Worm (Caenorhabditis elegans) whole organism, early embryonic: ENCODE measurements around the gene W05E10.2.

Experiments used
- B0310.2 ChIP-seq: sonication (generic microtip); optimal IDR thresholded peaks from 2 replicates; lab custom pipeline; 2016; ENCODE audit warnings: mild to moderate bottlenecking, missing genetic modification characterization, missing compliant biosample characterization
- F13C5.2 ChIP-seq: sonication (generic microtip); optimal IDR thresholded peaks from 2 replicates; lab custom pipeline; 2017; ENCODE audit warnings: mild to moderate bottlenecking, missing genetic modification characterization, inconsistent platforms, missing compliant biosample characterization
- aly-1 ChIP-seq: sonication (generic microtip); optimal IDR thresholded peaks from 2 replicates; lab custom pipeline; 2016; ENCODE audit warnings: missing genetic modification characterization, missing compliant biosample characterization
- ama-1 ChIP-seq: fragments of 150-350 bp; optimal IDR thresholded peaks from 2 replicates; lab custom pipeline; 2014
- ceh-13 ChIP-seq: fragments of 200-800 bp; sonication (Bioruptor generic); optimal IDR thresholded peaks from 2 replicates; lab custom pipeline; 2018; ENCODE audit warnings: mild to moderate bottlenecking, missing genetic modification characterization, missing compliant biosample characterization
- ceh-36 ChIP-seq: sonication (generic microtip); optimal IDR thresholded peaks from 2 replicates; lab custom pipeline; 2016; ENCODE audit warnings: missing genetic modification characterization, inconsistent platforms, missing compliant biosample characterization
- ets-7 ChIP-seq: sonication (generic microtip); optimal IDR thresholded peaks from 2 replicates; lab custom pipeline; 2016; ENCODE audit warnings: missing genotype, missing genetic modification characterization, missing compliant biosample characterization
- flt-1 ChIP-seq: fragments of 200-800 bp; sonication (Bioruptor generic); IDR thresholded peaks from 2 replicates; pipeline ENCODE4 v1.3.6; 2022; ENCODE audit warnings: missing genetic modification characterization, missing compliant biosample characterization
- hmbx-1 ChIP-seq: sonication (generic microtip); optimal IDR thresholded peaks from 2 replicates; lab custom pipeline; 2016; ENCODE audit warnings: mild to moderate bottlenecking, missing genetic modification characterization, missing compliant biosample characterization
- hmg-4 ChIP-seq: fragments of 200-800 bp; sonication (Bioruptor generic); optimal IDR thresholded peaks from 2 replicates; lab custom pipeline; 2018; ENCODE audit warnings: mild to moderate bottlenecking, missing genetic modification characterization, missing compliant biosample characterization
- hnd-1 ChIP-seq: sonication (generic microtip); optimal IDR thresholded peaks from 2 replicates; lab custom pipeline; 2016; ENCODE audit warnings: missing genetic modification characterization, missing compliant biosample characterization
- pes-1 ChIP-seq: fragments of 200-800 bp; sonication (Bioruptor generic); IDR thresholded peaks from 2 replicates; pipeline ENCODE4 v1.3.6; 2022; ENCODE audit warnings: missing genetic modification reagents, missing genetic modification characterization, missing compliant biosample characterization
- scrt-1 ChIP-seq: fragments of 200-800 bp; sonication (Bioruptor generic); IDR thresholded peaks from 2 replicates; pipeline ENCODE4 v1.3.6; 2022; ENCODE audit warnings: missing genetic modification characterization, missing compliant biosample characterization
- sea-1 ChIP-seq: fragments of 200-800 bp; sonication (Bioruptor generic); conservative IDR thresholded peaks from 2 replicates; pipeline ENCODE4 v1.3.6; 2022; ENCODE audit warnings: missing genetic modification characterization, missing compliant biosample characterization
- tbx-11 ChIP-seq: fragments of 200-800 bp; sonication (Bioruptor generic); IDR thresholded peaks from 2 replicates; pipeline ENCODE4 v1.3.6; 2022; ENCODE audit warnings: missing genetic modification characterization, missing compliant biosample characterization
- tbx-37 ChIP-seq: fragments of 200-800 bp; sonication (Bioruptor generic); conservative IDR thresholded peaks from 2 replicates; pipeline ENCODE4 v1.3.6; 2022; ENCODE audit warnings: missing genetic modification reagents, missing genetic modification characterization, missing compliant biosample characterization
- tra-4 ChIP-seq: sonication (generic microtip); optimal IDR thresholded peaks from 2 replicates; lab custom pipeline; 2017; ENCODE audit warnings: missing genetic modification characterization, missing compliant biosample characterization

W05E10.2 gene

ce11 chrV:11648435-11648834 is 38.5 kb upstream of the W05E10.2 start:
- TF ChIP-seq tbx-11 (GFP tag; lab: Robert Waterston, UW) (no peak), scrt-1 (GFP tag; lab: Robert Waterston, UW) (no peak), aly-1 (tag; lab: Kevin White, UChicago) (no peak), hnd-1 (no peak), F13C5.2 (no peak), ama-1 (lab: Kevin White, UChicago) (no peak), ets-7 (tag; lab: Kevin White, UChicago) (no peak), flt-1 (GFP tag; lab: Robert Waterston, UW) (no peak), hmbx-1 (tag; lab: Kevin White, UChicago) (no peak), B0310.2 (tag; lab: Kevin White, UChicago) (no peak)

ce11 chrV:11649254-11649653 is 37.7 kb upstream of the W05E10.2 start:
- TF ChIP-seq tbx-11 (GFP tag; lab: Robert Waterston, UW) (no peak), scrt-1 (GFP tag; lab: Robert Waterston, UW) (no peak), ama-1 (lab: Kevin White, UChicago) (no peak), F13C5.2 (no peak), pes-1 (GFP tag; lab: Robert Waterston, UW) (no peak), aly-1 (tag; lab: Kevin White, UChicago) (no peak), sea-1 (no peak), tra-4 (tag; lab: Kevin White, UChicago) (no peak), ets-7 (tag; lab: Kevin White, UChicago) (no peak), ceh-13 (no peak), flt-1 (GFP tag; lab: Robert Waterston, UW) (no peak), tbx-37 (GFP tag; lab: Robert Waterston, UW) (no peak), B0310.2 (tag; lab: Kevin White, UChicago) (no peak), hmg-4 (GFP tag; lab: Kevin White, UChicago) (no peak), hmbx-1 (tag; lab: Kevin White, UChicago) (no peak), hnd-1 (no peak), ceh-36 (no peak)

- TF ChIP-seq hmg-4 (GFP tag; lab: Kevin White, UChicago), result no peak
- no peak for TF ChIP-seq ceh-36
- no peak for TF ChIP-seq ama-1 (lab: Kevin White, UChicago)
- TF ChIP-seq hnd-1, result no peak
- no peak for TF ChIP-seq tbx-37 (GFP tag; lab: Robert Waterston, UW)
- TF ChIP-seq ceh-13, result no peak
- no peak for TF ChIP-seq B0310.2 (tag; lab: Kevin White, UChicago)
- no peak for TF ChIP-seq pes-1 (GFP tag; lab: Robert Waterston, UW)
- no peak for TF ChIP-seq scrt-1 (GFP tag; lab: Robert Waterston, UW)
These were observed 36.3 kb upstream of the W05E10.2 start, which contains the start of gene zip-10 for ce11 chrV:11650720-11651119. zip-10 (minus strand) TSS chrV:11650762.

- TF ChIP-seq flt-1 (GFP tag; lab: Robert Waterston, UW), result no peak
These were observed 33.9 kb upstream of the W05E10.2 start for ce11 chrV:11653095-11653494.

- TF ChIP-seq ceh-13 (no peak), ama-1 (lab: Kevin White, UChicago) (no peak), hmg-4 (GFP tag; lab: Kevin White, UChicago) (no peak), flt-1 (GFP tag; lab: Robert Waterston, UW) (no peak), B0310.2 (tag; lab: Kevin White, UChicago) (no peak), F13C5.2 (no peak), hnd-1 (no peak), hmbx-1 (tag; lab: Kevin White, UChicago) (no peak), tra-4 (tag; lab: Kevin White, UChicago) (no peak), ets-7 (tag; lab: Kevin White, UChicago) (no peak), pes-1 (GFP tag; lab: Robert Waterston, UW) (no peak), sea-1 (no peak), tbx-37 (GFP tag; lab: Robert Waterston, UW) (no peak), tbx-11 (GFP tag; lab: Robert Waterston, UW) (no peak), ceh-36 (no peak), aly-1 (tag; lab: Kevin White, UChicago) (no peak), scrt-1 (GFP tag; lab: Robert Waterston, UW) (no peak)
These were observed 30.5 kb upstream of the W05E10.2 start for ce11 chrV:11656469-11656868.

- TF ChIP-seq ceh-36, result peak; percentile 15
- no peak for TF ChIP-seq F13C5.2
These were observed 26.4 kb upstream of the W05E10.2 start for ce11 chrV:11660566-11660965.

- TF ChIP-seq pes-1 (GFP tag; lab: Robert Waterston, UW), result no peak
These were observed 22.0 kb upstream of the W05E10.2 start, which contains the start of gene ceh-27 for ce11 chrV:11664875-11665384. ceh-27 (minus strand) TSS chrV:11665102.

ce11 chrV:11667176-11667575 is 19.8 kb upstream of the W05E10.2 start, which contains the start of gene F46F3.3:
F46F3.3 (plus strand) TSS chrV:11667476.
- TF ChIP-seq aly-1 (tag; lab: Kevin White, UChicago), result no peak
- TF ChIP-seq tbx-11 (GFP tag; lab: Robert Waterston, UW), result no peak
- TF ChIP-seq sea-1, result no peak
- no peak for TF ChIP-seq hnd-1
- TF ChIP-seq hmbx-1 (tag; lab: Kevin White, UChicago), result no peak
- TF ChIP-seq tbx-37 (GFP tag; lab: Robert Waterston, UW), result no peak
- no peak for TF ChIP-seq F13C5.2
- no peak for TF ChIP-seq ceh-13

ce11 chrV:11672497-11672896 is 14.5 kb upstream of the W05E10.2 start, which contains the start of gene lgc-44:
lgc-44 (minus strand) TSS chrV:11672597.
- no peak for TF ChIP-seq ceh-13
- TF ChIP-seq B0310.2 (tag; lab: Kevin White, UChicago), result no peak
- no peak for TF ChIP-seq tbx-37 (GFP tag; lab: Robert Waterston, UW)
- no peak for TF ChIP-seq pes-1 (GFP tag; lab: Robert Waterston, UW)
- TF ChIP-seq sea-1, result no peak
- no peak for TF ChIP-seq F13C5.2
